Worm (Caenorhabditis elegans) whole organism, young adult: ENCODE measurements around the gene C26B9.3.

Experiments used
- B0019.2 ChIP-seq: fragments of 200-800 bp; sonication (Bioruptor generic); conservative IDR thresholded peaks from 2 replicates; pipeline ENCODE4 v1.3.6; 2022; ENCODE audit warnings: missing genetic modification reagents, missing genetic modification characterization, missing compliant biosample characterization
- B0035.1 ChIP-seq: sonication (generic microtip); optimal IDR thresholded peaks from 2 replicates; lab custom pipeline; 2016; ENCODE audit warnings: missing genetic modification characterization, mild to moderate bottlenecking, missing compliant biosample characterization, missing genotype, missing genetic modification reagents
- F10E7.11 ChIP-seq: sonication (generic microtip); optimal IDR thresholded peaks from 2 replicates; lab custom pipeline; 2017; ENCODE audit warnings: mild to moderate bottlenecking, missing genetic modification characterization, moderate library complexity, missing compliant biosample characterization
- F22D6.2 ChIP-seq: sonication (generic microtip); optimal IDR thresholded peaks from 2 replicates; lab custom pipeline; 2016; ENCODE audit warnings: mild to moderate bottlenecking, missing genetic modification characterization, missing compliant biosample characterization
- F23B12.7 ChIP-seq: sonication (generic microtip); optimal IDR thresholded peaks from 2 replicates; lab custom pipeline; 2017; ENCODE audit warnings: missing genetic modification characterization, mild to moderate bottlenecking, missing compliant biosample characterization, antibody characterized with exemption, moderate library complexity; ENCODE audit not compliant: insufficient read depth
- F39B2.1 ChIP-seq: fragments of 200-800 bp; sonication (Bioruptor generic); IDR thresholded peaks from 2 replicates; pipeline ENCODE4 v1.3.6; 2022; ENCODE audit warnings: missing genetic modification reagents, missing genetic modification characterization, missing compliant biosample characterization
- F49E8.2 ChIP-seq: sonication (generic microtip); optimal IDR thresholded peaks from 3 replicates; lab custom pipeline; 2017; ENCODE audit warnings: missing genetic modification characterization, mild to moderate bottlenecking, missing compliant biosample characterization, antibody characterized with exemption, moderate library complexity; ENCODE audit not compliant: insufficient read depth
- F55B11.4 ChIP-seq: sonication (generic microtip); optimal IDR thresholded peaks from 2 replicates; lab custom pipeline; 2016; ENCODE audit warnings: missing compliant biosample characterization, missing genetic modification characterization, borderline replicate concordance; ENCODE audit not compliant: insufficient read depth
- F57C9.4 ChIP-seq: sonication (generic microtip); optimal IDR thresholded peaks from 2 replicates; lab custom pipeline; 2017; ENCODE audit warnings: mild to moderate bottlenecking, missing genetic modification characterization, missing compliant biosample characterization
- K12H6.12 ChIP-seq: fragments of 200-800 bp; sonication (Bioruptor generic); optimal IDR thresholded peaks from 2 replicates; lab custom pipeline; 2018; ENCODE audit warnings: mild to moderate bottlenecking, missing genetic modification characterization, missing compliant biosample characterization
- T26A5.8 ChIP-seq: sonication (generic microtip); optimal IDR thresholded peaks from 2 replicates; lab custom pipeline; 2016; ENCODE audit warnings: missing genetic modification characterization, missing compliant biosample characterization
- Y53F4B.3 ChIP-seq: fragments of 200-800 bp; sonication (Bioruptor generic); IDR thresholded peaks from 2 replicates; pipeline ENCODE4 v1.3.6; 2022; ENCODE audit warnings: missing genetic modification reagents, missing genetic modification characterization, missing compliant biosample characterization
- Y53G8AR.9 ChIP-seq: fragments of 200-800 bp; sonication (Bioruptor generic); conservative IDR thresholded peaks from 2 replicates; pipeline ENCODE4 v1.3.6; 2022; ENCODE audit warnings: missing genetic modification reagents, missing genetic modification characterization, missing compliant biosample characterization
- aptf-3 ChIP-seq: fragments of 200-800 bp; sonication (Bioruptor generic); IDR thresholded peaks from 2 replicates; pipeline ENCODE4 v1.3.6; 2022; ENCODE audit warnings: missing genetic modification characterization, missing compliant biosample characterization
- bed-2 ChIP-seq: fragments of 200-800 bp; sonication (Bioruptor generic); IDR thresholded peaks from 2 replicates; pipeline ENCODE4 v1.3.6; 2022; ENCODE audit warnings: missing genetic modification reagents, missing genetic modification characterization, missing compliant biosample characterization
- cebp-1 ChIP-seq, 2 experiments: fragments of 200-800 bp in 1 of 2; sonication (Bioruptor generic) in 1 of 2; sonication (generic microtip) in 1 of 2; IDR thresholded peaks in 1 of 2; optimal IDR thresholded peaks in 1 of 2; 2 replicates each; pipeline versions ENCODE4 v1.3.6 to Lab custom; 2017 to 2022; ENCODE audit warnings: missing compliant biosample characterization in 2 of 2, missing genetic modification characterization in 2 of 2, mild to moderate bottlenecking in 1 of 2, missing genetic modification reagents in 1 of 2, moderate library complexity in 1 of 2
- ceh-27 ChIP-seq: fragments of 200-800 bp; sonication (Bioruptor generic); optimal IDR thresholded peaks from 2 replicates; lab custom pipeline; 2018; ENCODE audit warnings: mild to moderate bottlenecking, missing genetic modification characterization, moderate library complexity, missing compliant biosample characterization
- ceh-79 ChIP-seq: sonication (generic microtip); optimal IDR thresholded peaks from 2 replicates; lab custom pipeline; 2017; ENCODE audit warnings: mild to moderate bottlenecking, missing genetic modification characterization, missing compliant biosample characterization
- efl-1 ChIP-seq: fragments of 150-350 bp; optimal IDR thresholded peaks from 2 replicates; lab custom pipeline; 2014; ENCODE audit warnings: missing biosample characterization, missing genetic modification reagents, missing genetic modification characterization
- ekl-4 ChIP-seq: fragments of 200-800 bp; sonication (Bioruptor generic); IDR thresholded peaks from 2 replicates; pipeline ENCODE4 v1.3.6; 2022; ENCODE audit warnings: missing genetic modification reagents, missing genetic modification characterization, missing compliant biosample characterization
- fkh-3 ChIP-seq: sonication (generic microtip); optimal IDR thresholded peaks from 2 replicates; lab custom pipeline; 2016; ENCODE audit warnings: mild to moderate bottlenecking, missing genetic modification characterization, missing compliant biosample characterization
- let-526 ChIP-seq: fragments of 200-800 bp; sonication (Bioruptor generic); IDR thresholded peaks from 2 replicates; pipeline ENCODE4 v1.3.6; 2022; ENCODE audit warnings: missing genetic modification reagents, missing genetic modification characterization, missing compliant biosample characterization
- lin-54 ChIP-seq: fragments of 200-800 bp; sonication (Bioruptor generic); optimal IDR thresholded peaks from 2 replicates; lab custom pipeline; 2018; ENCODE audit warnings: mild to moderate bottlenecking, missing genetic modification characterization, missing compliant biosample characterization
- lsy-27 ChIP-seq: sonication (generic microtip); optimal IDR thresholded peaks from 2 replicates; lab custom pipeline; 2017; ENCODE audit warnings: missing genetic modification characterization, mild to moderate bottlenecking, missing compliant biosample characterization, antibody characterized with exemption, missing genotype, borderline replicate concordance; ENCODE audit not compliant: insufficient read depth
- madf-3 ChIP-seq: fragments of 200-800 bp; sonication (Bioruptor generic); IDR thresholded peaks from 2 replicates; pipeline ENCODE4 v1.3.6; 2022; ENCODE audit warnings: missing genetic modification reagents, missing genetic modification characterization, missing compliant biosample characterization
- madf-8 ChIP-seq: fragments of 200-800 bp; sonication (Bioruptor generic); conservative IDR thresholded peaks from 2 replicates; pipeline ENCODE4 v1.3.6; 2022; ENCODE audit warnings: missing genetic modification reagents, missing genetic modification characterization, missing compliant biosample characterization
- mes-4 ChIP-seq: sonication (generic microtip); optimal IDR thresholded peaks from 2 replicates; lab custom pipeline; 2016; ENCODE audit warnings: missing genotype, missing genetic modification characterization, missing compliant biosample characterization
- mxl-1 ChIP-seq: sonication (generic microtip); optimal IDR thresholded peaks from 2 replicates; lab custom pipeline; 2016; ENCODE audit warnings: missing genetic modification characterization, missing compliant biosample characterization
- nfya-1 ChIP-seq: sonication (generic microtip); optimal IDR thresholded peaks from 2 replicates; lab custom pipeline; 2017; ENCODE audit warnings: antibody characterized with exemption, missing compliant biosample characterization, missing genetic modification characterization, borderline replicate concordance; ENCODE audit not compliant: insufficient read depth
- nhr-120 ChIP-seq: fragments of 200-800 bp; sonication (Bioruptor generic); IDR thresholded peaks from 2 replicates; pipeline ENCODE4 v1.3.6; 2022; ENCODE audit warnings: missing genetic modification characterization, missing compliant biosample characterization
- nhr-179 ChIP-seq: sonication (generic microtip); optimal IDR thresholded peaks from 2 replicates; lab custom pipeline; 2016; ENCODE audit warnings: mild to moderate bottlenecking, missing genetic modification characterization, missing compliant biosample characterization
- nhr-80 ChIP-seq: sonication (generic microtip); optimal IDR thresholded peaks from 2 replicates; lab custom pipeline; 2016; ENCODE audit warnings: missing genetic modification characterization, missing compliant biosample characterization
- pbrm-1 ChIP-seq: fragments of 200-800 bp; sonication (Bioruptor generic); IDR thresholded peaks from 2 replicates; pipeline ENCODE4 v1.3.6; 2022; ENCODE audit warnings: missing genetic modification reagents, missing genetic modification characterization, missing compliant biosample characterization
- repo-1 ChIP-seq: sonication (generic microtip); optimal IDR thresholded peaks from 2 replicates; lab custom pipeline; 2017; ENCODE audit warnings: mild to moderate bottlenecking, missing genetic modification characterization, missing compliant biosample characterization
- rpc-1 ChIP-seq, 2 experiments: fragments of 150-350 bp in 1 of 2; sonication (generic microtip) in 1 of 2; optimal IDR thresholded peaks; 2 replicates each; lab custom pipeline; 2014 to 2018; ENCODE audit warnings: missing biosample characterization in 1 of 2, missing genetic modification characterization in 1 of 2, missing genetic modification reagents in 1 of 2, missing genotype in 1 of 2
- zfh-2 ChIP-seq: fragments of 200-800 bp; sonication (Bioruptor generic); conservative IDR thresholded peaks from 2 replicates; pipeline ENCODE4 v1.3.6; 2022; ENCODE audit warnings: missing genetic modification reagents, missing genetic modification characterization, missing compliant biosample characterization
- zim-3 ChIP-seq: sonication (generic microtip); optimal IDR thresholded peaks from 2 replicates; lab custom pipeline; 2017; ENCODE audit warnings: mild to moderate bottlenecking, missing genetic modification characterization, moderate library complexity, missing compliant biosample characterization
- ztf-22 ChIP-seq: fragments of 200-800 bp; sonication (Bioruptor generic); optimal IDR thresholded peaks from 2 replicates; lab custom pipeline; 2018; ENCODE audit warnings: mild to moderate bottlenecking, missing genetic modification characterization, moderate library complexity, missing compliant biosample characterization
- ztf-28 ChIP-seq: fragments of 200-800 bp; sonication (Bioruptor generic); IDR thresholded peaks from 2 replicates; pipeline ENCODE4 v1.3.6; 2022; ENCODE audit warnings: missing genetic modification reagents, missing genetic modification characterization, missing compliant biosample characterization

Gene C26B9.3

ce11 chrX:5339889-5340288 is 1.8 kb downstream of the C26B9.3 start, which contains the start of gene C26B9.2:
TSS of gene C26B9.2 (plus strand) at chrX:5340189.
- TF ChIP-seq F39B2.1 (GFP tag; lab: Robert Waterston, UW) (no peak), ztf-22 (no peak), cebp-1 (GFP tag; IDR thresholded peaks at IDR 0.05; lab: Robert Waterston, UW) (no peak), cebp-1 (tag; optimal IDR thresholded peaks at IDR 0.05; lab: Kevin White, UChicago) (no peak), let-526 (GFP tag; lab: Robert Waterston, UW) (no peak), nfya-1 (tag; lab: Kevin White, UChicago) (no peak), mes-4 (tag; lab: Kevin White, UChicago) (no peak), F22D6.2 (tag; lab: Kevin White, UChicago) (no peak), T26A5.8 (tag; lab: Kevin White, UChicago) (no peak), nhr-179 (tag; lab: Kevin White, UChicago) (no peak), madf-8 (GFP tag; lab: Robert Waterston, UW) (no peak), B0019.2 (GFP tag; lab: Robert Waterston, UW) (no peak), ztf-28 (GFP tag; lab: Robert Waterston, UW) (no peak), lin-54 (GFP tag; lab: Kevin White, UChicago) (no peak), ceh-79 (no peak), mxl-1 (tag; lab: Kevin White, UChicago) (no peak), B0035.1 (tag; lab: Kevin White, UChicago) (no peak), rpc-1 (optimal IDR thresholded peaks at IDR 0.05; lab: Kevin White, UChicago) (no peak), rpc-1 (tag; optimal IDR thresholded peaks at IDR 0.05; lab: Kevin White, UChicago) (no peak)

- TF ChIP-seq efl-1 (no peak), B0019.2 (GFP tag; lab: Robert Waterston, UW) (no peak), F22D6.2 (tag; lab: Kevin White, UChicago) (no peak), nhr-120 (GFP tag; lab: Robert Waterston, UW) (no peak), ekl-4 (no peak), nhr-80 (tag; lab: Kevin White, UChicago) (no peak), Y53G8AR.9 (GFP tag; lab: Robert Waterston, UW) (no peak), fkh-3 (tag; lab: Kevin White, UChicago) (no peak), repo-1 (no peak), aptf-3 (no peak), F49E8.2 (tag; lab: Kevin White, UChicago) (no peak), F10E7.11 (no peak)
These were observed 3.9 kb downstream of the C26B9.3 start, which contains the start of gene C26B9.7 for ce11 chrX:5342007-5342406. TSS of gene C26B9.7 (plus strand) at chrX:5342307.

DNA sequence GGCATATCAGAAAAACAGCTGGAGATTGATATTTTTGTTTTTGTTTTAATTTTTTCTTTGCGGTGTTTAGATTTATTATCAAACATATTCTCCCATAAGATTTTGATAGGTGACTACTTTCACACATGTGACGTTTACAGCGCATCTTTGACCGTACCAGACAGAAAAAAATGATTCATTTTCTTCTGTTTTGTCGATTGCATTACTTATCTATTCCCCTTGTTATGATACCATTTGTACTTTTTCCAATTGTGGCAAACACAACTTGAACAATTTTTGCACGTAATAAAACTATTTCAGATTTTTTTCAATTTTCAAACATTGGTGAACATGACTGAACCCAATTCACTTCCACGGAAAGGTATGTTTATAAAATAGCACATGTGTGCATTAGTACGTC is 6.2 kb downstream of the C26B9.3 start, which contains the start of gene C26B9.1:
TSS of gene C26B9.1 (plus strand) at position 301 of the 400 bp plus-strand sequence.
- TF ChIP-seq Y53F4B.3 (GFP tag; lab: Robert Waterston, UW) (no peak), K12H6.12 (tag; lab: Kevin White, UChicago) (no peak), lsy-27 (tag; lab: Kevin White, UChicago) (no peak), madf-3 (GFP tag; lab: Robert Waterston, UW) (no peak), F23B12.7 (tag; lab: Kevin White, UChicago) (no peak), F55B11.4 (no peak), pbrm-1 (no peak), zfh-2 (GFP tag; lab: Robert Waterston, UW) (no peak), ceh-27 (no peak), zim-3 (tag; lab: Kevin White, UChicago) (no peak), bed-2 (no peak), B0035.1 (tag; lab: Kevin White, UChicago) (no peak), F57C9.4 (tag; lab: Kevin White, UChicago) (no peak)
